Fruit fly (Drosophila melanogaster): ENCODE measurements around the gene CG7457.
A peak's percentile ranks its signal among the peaks of the same experiment; 100 is the strongest.

Gene CG7457

DNA sequence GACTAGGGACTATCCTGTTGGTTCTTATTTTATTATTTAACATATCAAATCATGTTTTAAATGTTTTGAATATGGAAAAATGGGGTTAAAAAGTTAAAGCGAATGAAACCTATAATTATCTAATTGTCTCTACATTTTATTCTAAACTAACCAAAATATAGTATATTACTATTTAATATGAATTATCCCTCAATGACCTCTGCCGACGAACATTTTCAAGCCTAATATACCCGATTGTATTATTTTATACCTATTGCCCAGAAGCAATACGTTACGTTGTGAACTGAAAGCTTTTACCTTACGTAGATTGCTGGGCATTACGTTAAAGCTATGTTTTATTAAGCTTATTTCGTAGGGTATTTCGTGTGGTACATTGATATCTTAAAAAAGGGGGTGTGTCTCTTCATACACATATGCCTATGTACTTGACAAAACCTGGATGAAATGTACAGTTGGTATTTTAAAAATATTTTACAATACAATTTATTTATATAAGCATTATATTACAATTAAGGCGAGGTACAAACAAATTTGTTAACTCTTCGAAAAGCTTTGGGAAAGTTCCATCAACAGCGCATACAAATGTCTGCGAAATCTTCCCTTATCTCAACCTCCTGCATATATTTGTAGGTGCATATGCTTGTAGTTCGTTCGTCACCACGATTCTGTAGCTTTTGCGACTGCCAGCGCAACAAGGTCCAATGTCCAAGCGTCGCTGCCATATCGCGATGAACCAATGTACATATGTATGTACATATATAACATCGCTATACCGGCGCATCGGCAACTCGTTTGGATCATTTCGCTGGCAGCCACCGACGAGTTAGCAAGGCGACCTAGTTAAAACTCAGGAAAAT is 7.5 kb downstream of the CG7457 start, which contains the start of gene Mcad (continued):
- TF ChIP-seq CG7271 (tag; optimal IDR thresholded peaks at IDR 0.05) (no peak), bigmax (GFP tag; optimal IDR thresholded peaks at IDR 0.05) (no peak), tgo (GFP tag; IDR thresholded peaks at IDR 0.05) (peak; percentile 95), Poxn (GFP tag; IDR thresholded peaks at IDR 0.05) (peak; percentile 57), H15 (GFP tag; IDR thresholded peaks at IDR 0.05) (peak; percentile 78), MESR4 (GFP tag; optimal IDR thresholded peaks at IDR 0.05) (no peak), CG11093 (GFP tag; IDR thresholded peaks at IDR 0.05) (peak; percentile 93), CG7786 (GFP tag; optimal IDR thresholded peaks at IDR 0.05) (peak; percentile 23), prd (optimal IDR thresholded peaks at IDR 0.05) (no peak), prd (GFP tag; IDR thresholded peaks at IDR 0.05) (peak; percentile 88), NC2α (GFP tag; optimal IDR thresholded peaks at IDR 0.05) (no peak), CG34422 (GFP tag; IDR thresholded peaks at IDR 0.05) (peak; percentile 50), CG34224 (GFP tag; IDR thresholded peaks at IDR 0.05; ENCODE audit: partially characterized antibody) (no peak), CG7372 (GFP tag; IDR thresholded peaks at IDR 0.05) (peak; percentile 89), CG7357 (GFP tag; IDR thresholded peaks at IDR 0.05) (peak; percentile 52; the same call in 2 of the 3 replicates), CG12942 (GFP tag; optimal IDR thresholded peaks at IDR 0.05) (peak; percentile 74), Atf6 (GFP tag; IDR thresholded peaks at IDR 0.05) (peak; percentile 90), p53 (GFP tag; optimal IDR thresholded peaks at IDR 0.05) (no peak), da (GFP tag; optimal IDR thresholded peaks at IDR 0.05) (no peak), hb (GFP tag; IDR thresholded peaks at IDR 0.05; ENCODE audit: partially characterized antibody) (no peak), Abd-B (GFP tag; optimal IDR thresholded peaks at IDR 0.05) (peak; percentile 96), CG18619 (GFP tag; optimal IDR thresholded peaks at IDR 0.05) (peak; percentile 84), CG3726 (GFP tag; IDR thresholded peaks at IDR 0.05) (peak; percentile 69), tup (GFP tag; optimal IDR thresholded peaks at IDR 0.05) (peak; percentile 53), pzg (GFP tag; optimal IDR thresholded peaks at IDR 0.05) (peak; percentile 16), CG1603 (tag; optimal IDR thresholded peaks at IDR 0.05) (peak; percentile 45), CG32772 (GFP tag; IDR thresholded peaks at IDR 0.05) (peak; percentile 75), cato (GFP tag; optimal IDR thresholded peaks at IDR 0.05; ENCODE audit: borderline replicate concordance) (peak; percentile 51), disco-r (GFP tag; optimal IDR thresholded peaks at IDR 0.05) (no peak), bsh (GFP tag; optimal IDR thresholded peaks at IDR 0.05) (peak; percentile 70 to 91), Bgb (GFP tag; IDR thresholded peaks at IDR 0.05; ENCODE audit: partially characterized antibody) (no peak), ERR (GFP tag; optimal IDR thresholded peaks at IDR 0.05) (peak; percentile 38), CG8281 (tag; optimal IDR thresholded peaks at IDR 0.05) (peak; percentile 76), Xrp1 (GFP tag; IDR thresholded peaks at IDR 0.05) (peak; percentile 88), dpn (GFP tag; optimal IDR thresholded peaks at IDR 0.05) (peak; percentile 53 to 85), ci (GFP tag; IDR thresholded peaks at IDR 0.05) (peak; percentile 81), Optix (GFP tag; IDR thresholded peaks at IDR 0.05) (peak; percentile 75; the same call in 2 of the 3 replicates), CG1529 (GFP tag; optimal IDR thresholded peaks at IDR 0.05) (peak; percentile 50), dmrt99B (tag; optimal IDR thresholded peaks at IDR 0.05) (peak; percentile 98), CG18011 (GFP tag; optimal IDR thresholded peaks at IDR 0.05) (peak; percentile 76), CG12391 (tag; optimal IDR thresholded peaks at IDR 0.05) (peak; percentile 86), al (GFP tag; IDR thresholded peaks at IDR 0.05) (peak; percentile 90), CG6654 (GFP tag; optimal IDR thresholded peaks at IDR 0.05) (peak; percentile 85), cwo (GFP tag; optimal IDR thresholded peaks at IDR 0.05) (peak; percentile 94), dysf (GFP tag; IDR thresholded peaks at IDR 0.05) (peak; percentile 96), NC2β (GFP tag; optimal IDR thresholded peaks at IDR 0.05) (no peak), CG6689 (GFP tag; IDR thresholded peaks at IDR 0.05) (peak; percentile 81)
